Worm (Caenorhabditis elegans) whole organism, L4/young adult: Measurements from ENCODE around the gene H10E21.5.

Experiments used
- dao-5 ChIP-seq: sonication (generic microtip); optimal IDR thresholded peaks from 2 replicates; lab custom pipeline; 2016; ENCODE audit warnings: missing genotype, missing genetic modification characterization, moderate library complexity, missing compliant biosample characterization
- him-1 ChIP-seq: sonication (generic microtip); optimal IDR thresholded peaks from 2 replicates; lab custom pipeline; 2016; ENCODE audit warnings: missing genotype, missing genetic modification reagents, missing genetic modification characterization, missing compliant biosample characterization

DNA sequence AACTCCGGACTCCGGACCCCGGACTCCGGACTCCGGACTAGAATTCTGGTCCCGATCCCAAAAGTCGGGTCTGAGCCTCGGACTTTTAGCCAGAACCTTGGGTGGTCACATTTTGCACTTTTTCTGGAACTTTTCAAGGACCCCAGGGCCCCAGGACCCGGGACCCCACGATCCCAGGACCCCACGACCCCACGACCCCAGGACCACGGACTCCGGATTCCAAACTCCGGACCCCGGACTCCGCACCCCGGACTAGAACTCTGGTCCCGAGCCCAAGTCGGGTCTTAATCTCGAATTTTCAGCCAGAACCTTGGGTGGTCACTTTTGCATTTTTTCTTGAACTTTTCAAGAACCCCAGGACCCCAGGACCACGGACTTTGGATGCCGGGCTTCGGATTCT is 19.0 kb upstream of the H10E21.5 start:
- TF ChIP-seq dao-5 (tag; lab: Kevin White, UChicago), result no peak
- TF ChIP-seq him-1, result no peak
